Worm (Caenorhabditis elegans) whole organism, L4/young adult: ENCODE results near the gene F12F6.7.

Experiments used
- W03F9.2 ChIP-seq: fragments of 150-350 bp; optimal IDR thresholded peaks from 2 replicates; lab custom pipeline; 2014; ENCODE audit warnings: missing biosample characterization, missing genetic modification characterization
- dao-5 ChIP-seq: sonication (generic microtip); optimal IDR thresholded peaks from 2 replicates; lab custom pipeline; 2016; ENCODE audit warnings: missing genotype, missing genetic modification characterization, moderate library complexity, missing compliant biosample characterization
- him-1 ChIP-seq: sonication (generic microtip); optimal IDR thresholded peaks from 2 replicates; lab custom pipeline; 2016; ENCODE audit warnings: missing genotype, missing genetic modification reagents, missing genetic modification characterization, missing compliant biosample characterization

Gene F12F6.7

DNA sequence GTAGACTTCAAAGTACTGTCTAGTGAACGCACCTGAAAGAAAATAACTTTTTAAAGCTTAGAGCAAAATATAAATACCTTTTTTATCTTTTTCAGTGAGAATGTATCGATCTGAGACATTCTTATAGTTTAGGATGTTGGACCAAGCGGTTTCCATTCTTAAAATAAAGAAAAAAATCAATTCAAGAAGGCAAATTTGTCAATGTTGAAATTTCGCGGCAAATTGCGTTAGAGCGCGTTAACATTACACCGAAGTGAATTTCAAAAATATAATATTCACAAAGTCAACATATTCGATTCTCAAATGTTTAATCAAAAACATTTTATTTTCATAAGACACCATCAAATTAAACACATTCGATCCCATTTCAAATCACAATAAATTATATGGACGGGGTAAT lies at the start of gene F12F6.7:
TSS of gene F12F6.7 (minus strand) at position 157 of the 400 bp plus-strand sequence.
- TF ChIP-seq dao-5 (tag; lab: Kevin White, UChicago), result no peak
- no peak for TF ChIP-seq him-1 (tag; lab: Kevin White, UChicago)
- TF ChIP-seq W03F9.2 (tag; lab: Kevin White, UChicago), result no peak

DNA sequence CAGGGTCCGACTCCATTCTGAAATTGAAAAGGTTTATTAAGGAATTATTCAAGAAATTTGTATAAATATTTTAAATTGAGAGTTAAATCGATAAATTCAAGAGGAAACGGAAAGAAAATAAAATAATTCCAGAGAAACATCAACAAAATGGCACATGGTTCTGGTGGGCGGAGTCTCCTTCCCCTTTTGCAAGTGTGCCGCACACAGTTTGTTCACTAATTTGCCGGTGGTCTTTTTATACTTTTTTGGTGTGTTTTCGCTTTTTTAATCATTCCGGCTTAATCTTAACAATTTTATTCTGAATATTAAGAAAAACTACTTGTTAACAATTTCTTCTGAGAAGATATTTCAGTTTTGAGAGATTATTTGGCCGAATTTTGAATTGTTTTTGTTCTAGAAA lies 43.3 kb upstream of the F12F6.7 start, which contains the start of the genes ragc-1 and Y24F12A.1:
TSS of gene ragc-1 (minus strand) at position 25 of the 400 bp plus-strand sequence.
TSS of gene Y24F12A.1 (plus strand) at position 346 of the 400 bp plus-strand sequence.
- TF ChIP-seq him-1 (tag; lab: Kevin White, UChicago) (no peak), dao-5 (tag; lab: Kevin White, UChicago) (no peak), W03F9.2 (tag; lab: Kevin White, UChicago) (peak; percentile 89)

DNA sequence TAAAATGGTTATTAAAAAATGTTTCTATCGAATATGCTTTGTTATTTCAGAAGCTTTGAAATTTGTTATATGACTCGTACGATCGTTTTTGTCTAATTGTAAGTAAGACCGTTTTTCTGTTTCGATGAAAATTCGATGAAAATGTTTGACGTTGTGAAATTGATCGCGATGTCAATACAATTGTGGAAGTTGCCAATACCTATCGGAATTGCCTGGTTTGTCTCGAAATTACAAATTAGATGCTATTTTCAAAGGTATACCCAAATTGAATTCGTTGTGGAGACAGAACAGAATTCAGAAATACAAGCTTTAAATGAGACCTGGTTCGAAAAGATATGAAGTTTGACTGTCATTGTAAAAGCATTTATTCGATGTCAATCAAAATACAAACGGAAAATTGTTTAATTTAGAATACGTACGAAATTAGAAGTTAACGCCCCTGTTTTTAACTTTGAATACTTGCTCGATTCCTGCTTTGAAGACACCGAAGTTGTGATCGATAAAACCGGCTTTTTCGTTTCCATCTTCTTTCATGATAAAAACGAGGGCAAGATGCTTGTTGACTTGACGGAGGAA lies 41.7 kb upstream of the F12F6.7 start:
- TF ChIP-seq him-1 (tag; lab: Kevin White, UChicago) (no peak), dao-5 (tag; lab: Kevin White, UChicago) (no peak), W03F9.2 (tag; lab: Kevin White, UChicago) (no peak)

DNA sequence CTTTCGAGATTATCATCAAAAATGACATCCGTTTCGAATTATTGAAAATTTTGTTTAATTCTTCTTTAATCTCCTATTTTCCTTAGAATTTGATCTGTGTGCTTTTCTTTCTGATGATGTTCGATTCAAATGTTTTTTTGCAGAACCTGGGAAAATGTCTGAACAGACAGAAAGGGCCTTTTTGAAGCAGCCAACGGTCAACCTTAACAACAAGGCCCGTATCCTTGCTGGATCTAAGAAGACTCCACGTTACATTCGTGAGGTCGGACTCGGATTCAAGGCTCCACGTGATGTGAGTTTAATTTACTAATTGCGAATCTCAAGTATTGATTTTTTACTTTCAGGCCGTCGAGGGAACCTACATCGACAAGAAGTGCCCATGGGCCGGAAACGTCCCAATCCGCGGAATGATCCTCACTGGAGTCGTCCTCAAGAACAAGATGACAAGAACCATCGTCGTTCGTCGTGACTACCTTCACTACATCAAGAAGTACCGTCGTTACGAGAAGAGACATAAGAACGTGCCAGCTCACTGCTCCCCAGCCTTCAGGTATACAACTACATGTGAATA lies 41.0 kb upstream of the F12F6.7 start, which contains the start of gene rps-11:
TSS of gene rps-11 (plus strand) at position 144 of the 571 bp plus-strand sequence.
- TF ChIP-seq dao-5 (tag; lab: Kevin White, UChicago) (no peak), W03F9.2 (tag; lab: Kevin White, UChicago) (no peak), him-1 (tag; lab: Kevin White, UChicago) (no peak)

DNA sequence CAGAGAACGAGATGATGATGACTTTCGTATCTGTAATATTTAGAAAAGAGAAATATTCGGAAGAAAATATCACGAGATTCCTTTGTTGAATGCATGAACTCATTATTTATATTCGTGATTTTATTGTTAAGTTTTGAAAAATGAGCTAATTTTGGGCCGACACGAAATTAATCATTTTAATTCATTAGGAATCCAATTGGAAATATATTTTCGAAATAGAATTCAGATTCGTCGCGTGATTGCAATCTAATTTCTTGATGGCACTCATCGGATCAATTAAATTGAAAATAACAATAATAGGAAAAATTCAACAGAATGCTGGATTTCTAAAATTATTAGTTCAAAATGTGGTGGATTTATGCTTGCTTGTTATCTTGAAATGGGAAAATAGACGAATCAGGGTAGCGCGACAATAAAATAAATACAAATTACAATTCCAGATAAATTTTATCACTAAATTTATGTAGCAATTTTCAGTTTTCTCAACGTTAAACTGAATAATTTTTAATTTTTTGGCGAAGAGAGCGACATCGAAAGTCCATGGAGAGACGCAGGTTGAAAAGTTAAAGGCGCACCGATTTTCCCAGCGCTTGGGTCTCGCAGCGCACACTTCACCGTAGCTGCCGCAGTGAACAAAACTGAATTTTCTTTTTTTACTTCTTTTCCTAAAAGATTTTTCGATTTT lies 40.2 kb upstream of the F12F6.7 start:
- no peak for TF ChIP-seq dao-5 (tag; lab: Kevin White, UChicago)
- peak; percentile 38 for TF ChIP-seq him-1 (tag; lab: Kevin White, UChicago)
- TF ChIP-seq W03F9.2 (tag; lab: Kevin White, UChicago), result peak; percentile 88

DNA sequence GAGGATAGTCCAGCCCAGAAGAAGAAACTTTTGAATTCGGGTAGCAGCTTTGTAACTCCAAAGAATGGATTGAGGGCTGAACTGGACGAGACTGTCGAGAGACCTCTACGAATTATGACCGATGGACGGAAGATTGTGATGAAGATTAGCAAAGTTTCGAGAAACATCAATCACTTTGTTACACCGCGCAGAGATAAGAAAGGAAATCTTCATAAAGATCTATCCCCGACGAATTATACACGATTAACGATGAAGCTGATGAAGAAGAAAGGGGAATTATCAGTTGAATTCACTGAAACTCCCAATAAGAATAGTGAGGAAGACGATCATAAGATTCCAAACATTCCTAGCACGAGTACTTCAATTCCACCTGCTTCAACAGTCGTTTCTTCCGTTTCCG lies 38.1 kb upstream of the F12F6.7 start:
- TF ChIP-seq W03F9.2 (tag; lab: Kevin White, UChicago) (no peak), him-1 (tag; lab: Kevin White, UChicago) (no peak), dao-5 (tag; lab: Kevin White, UChicago) (no peak)

DNA sequence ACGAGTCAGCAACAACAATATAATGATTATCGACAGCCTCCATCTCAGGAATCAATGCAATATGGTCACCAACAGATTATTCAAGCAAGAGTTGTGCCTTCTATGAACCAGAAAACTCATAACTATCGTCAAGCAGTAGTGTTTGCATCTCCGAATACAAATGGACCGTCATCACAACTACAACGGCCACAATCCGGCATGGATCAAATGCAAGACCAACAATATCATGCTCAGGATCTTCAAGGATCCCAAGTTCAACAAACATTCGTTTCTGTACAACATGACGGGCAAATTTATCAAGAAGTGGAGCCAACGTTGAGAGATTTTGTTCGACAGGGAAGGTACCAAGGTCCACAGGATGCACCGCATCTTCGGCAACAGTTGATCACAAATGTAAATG lies 35.4 kb upstream of the F12F6.7 start:
- no peak for TF ChIP-seq dao-5 (tag; lab: Kevin White, UChicago)
- no peak for TF ChIP-seq W03F9.2 (tag; lab: Kevin White, UChicago)
- no peak for TF ChIP-seq him-1 (tag; lab: Kevin White, UChicago)

DNA sequence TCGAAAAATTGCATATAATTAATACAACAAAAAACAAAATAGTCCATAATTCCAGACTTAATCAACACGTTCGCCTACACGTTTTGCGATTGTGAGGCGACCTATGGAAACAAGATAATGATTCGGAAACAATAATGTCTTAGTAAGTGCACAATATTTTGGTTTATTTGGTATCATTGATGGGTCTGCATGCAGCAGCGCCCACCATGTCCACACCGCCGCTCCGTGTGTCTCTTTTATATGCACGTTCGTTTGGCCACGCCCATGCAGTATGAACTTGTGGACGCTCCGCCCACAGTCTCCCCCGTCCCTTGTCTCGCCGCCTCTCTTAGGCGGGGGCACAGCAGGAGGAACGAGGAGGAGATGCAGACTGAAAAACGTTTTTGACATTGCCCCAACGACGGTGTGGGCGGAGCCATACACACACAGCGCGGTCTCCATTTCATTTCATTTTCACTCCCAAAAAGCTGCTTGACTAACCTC lies 32.6 kb upstream of the F12F6.7 start, which contains the start of gene mig-38:
TSS of gene mig-38 (plus strand) at position 54 of the 483 bp plus-strand sequence.
- TF ChIP-seq him-1 (tag; lab: Kevin White, UChicago), result peak; percentile 23
- TF ChIP-seq dao-5 (tag; lab: Kevin White, UChicago), result no peak

DNA sequence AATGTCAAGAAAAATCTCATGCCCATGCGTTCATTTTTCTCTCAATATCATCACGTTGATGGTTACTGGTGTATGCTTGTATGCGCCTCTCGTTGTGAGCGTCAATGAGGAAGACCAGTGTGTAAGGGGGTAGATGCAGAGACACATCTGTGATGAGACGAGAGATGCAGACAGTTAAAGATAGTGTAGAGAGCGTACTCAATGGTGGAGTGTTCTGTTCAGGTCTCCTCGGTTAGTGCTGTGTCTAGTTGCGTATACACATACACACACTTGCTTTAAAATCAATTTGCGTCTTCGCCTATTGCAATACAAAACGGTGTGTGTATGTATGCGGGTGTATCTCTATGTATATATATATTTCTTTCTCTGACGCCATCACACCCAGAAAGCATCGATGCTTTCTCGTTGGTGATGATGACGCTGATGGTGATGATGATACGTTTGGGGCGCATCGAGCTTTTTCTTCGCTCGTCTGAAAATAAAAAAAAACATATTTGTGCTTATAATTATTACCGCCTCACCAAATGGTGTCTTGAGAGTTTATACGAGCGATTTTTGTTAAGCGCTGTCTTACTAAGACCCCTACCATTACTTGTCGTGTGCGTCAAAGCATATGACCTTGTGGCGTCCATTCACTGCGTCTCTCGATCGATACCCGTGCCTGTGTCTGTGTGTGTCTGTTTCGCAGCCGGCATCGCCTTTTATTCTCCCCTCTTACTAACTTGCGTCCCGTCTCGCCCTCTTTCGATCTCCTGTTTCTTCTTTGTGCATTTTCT lies 32.0 kb upstream of the F12F6.7 start, which contains the start of gene F40F11.3:
TSS of gene F40F11.3 (minus strand) at position 589 of the 776 bp plus-strand sequence.
- TF ChIP-seq dao-5 (tag; lab: Kevin White, UChicago), result no peak
- peak; percentile 43 for TF ChIP-seq W03F9.2 (tag; lab: Kevin White, UChicago)

DNA sequence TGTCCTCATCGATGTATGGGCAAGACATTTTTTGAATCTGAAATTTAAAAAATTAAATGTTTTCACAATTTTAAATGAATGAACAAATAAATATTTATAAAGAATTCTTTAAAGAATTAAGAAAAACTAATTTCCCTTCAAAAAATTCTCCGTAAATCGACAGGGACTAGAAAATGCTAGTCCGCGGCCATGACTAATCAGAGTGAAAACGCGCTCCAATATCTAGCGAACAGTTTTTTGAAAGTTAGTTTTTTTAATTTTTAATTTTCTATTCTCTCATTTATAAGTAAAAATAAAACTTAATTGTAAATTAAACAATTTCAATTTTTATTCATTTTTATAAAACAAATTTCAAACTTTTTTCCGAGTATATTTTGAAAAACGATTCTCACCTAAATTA lies 31.2 kb upstream of the F12F6.7 start:
- TF ChIP-seq dao-5 (tag; lab: Kevin White, UChicago) (no peak), W03F9.2 (tag; lab: Kevin White, UChicago) (peak; percentile 88), him-1 (tag; lab: Kevin White, UChicago) (no peak)

DNA sequence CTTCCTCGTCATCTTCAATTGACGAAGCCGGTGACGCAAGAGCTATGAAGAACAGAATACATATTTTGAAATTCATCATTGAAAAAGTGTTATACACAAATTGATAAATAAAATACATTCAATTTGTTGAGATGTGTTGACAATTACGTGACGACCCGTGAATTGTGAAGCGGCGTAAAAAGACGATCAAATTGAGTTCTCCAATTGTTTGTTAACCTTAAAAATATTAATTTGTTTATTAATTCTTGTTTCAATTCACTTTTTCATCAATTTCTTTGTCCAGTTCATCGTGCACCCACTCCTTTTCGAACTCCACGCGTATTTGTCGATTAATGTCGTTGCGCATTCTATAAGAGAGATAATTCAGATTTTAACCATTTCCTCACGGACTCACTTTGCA lies 30.5 kb upstream of the F12F6.7 start, which contains the start of gene spe-36:
TSS of gene spe-36 (minus strand) at position 101 of the 400 bp plus-strand sequence.
- TF ChIP-seq W03F9.2 (tag; lab: Kevin White, UChicago), result no peak

DNA sequence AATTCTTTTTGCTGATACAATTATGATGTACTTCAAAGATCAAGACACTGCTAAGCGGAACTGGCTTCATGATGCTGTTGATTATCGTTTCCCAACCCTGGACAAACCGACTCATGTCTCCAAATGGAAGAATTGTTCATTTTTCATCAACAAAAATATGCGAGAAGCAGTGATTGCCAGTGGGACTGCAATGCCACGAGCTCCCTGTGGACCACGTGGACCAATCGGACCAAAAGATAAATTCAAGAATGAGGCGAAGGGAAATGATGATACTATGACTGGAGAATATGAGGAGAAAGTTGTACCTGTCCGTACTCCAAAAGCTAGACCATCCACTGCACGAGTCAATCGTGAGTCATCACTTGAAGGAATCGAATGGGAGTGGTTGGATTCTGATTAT lies 24.9 kb upstream of the F12F6.7 start:
- TF ChIP-seq W03F9.2 (tag; lab: Kevin White, UChicago), result no peak
- no peak for TF ChIP-seq him-1 (tag; lab: Kevin White, UChicago)
- no peak for TF ChIP-seq dao-5 (tag; lab: Kevin White, UChicago)
